Fruit fly (Drosophila melanogaster) whole organism: ENCODE data around the gene Eo.

ENCODE experiments used
- CG8478 ChIP-seq: fragments of >200 bp; optimal IDR thresholded peaks from 2 replicates; lab custom pipeline; 2018; ENCODE audit warnings: inconsistent platforms
- pan ChIP-seq: fragments of >200 bp; optimal IDR thresholded peaks from 2 replicates; lab custom pipeline; 2017
- psq ChIP-seq: fragments of >200 bp; optimal IDR thresholded peaks from 2 replicates; lab custom pipeline; 2017

dm6 chrX:14929813-14930212 lies 11.2 kb upstream of the Eo start:
- no peak for TF ChIP-seq pan
- no peak for TF ChIP-seq psq (lab: Kevin White, UChicago)
- no peak for TF ChIP-seq CG8478 (lab: Kevin White, UChicago)
